Worm (Caenorhabditis elegans) whole organism, young adult: ENCODE results near the gene C04C3.4.
A peak's percentile ranks its signal among the peaks of the same experiment; 100 is the strongest.

Experiments used
- B0019.2 ChIP-seq: fragments of 200-800 bp; sonication (Bioruptor generic); conservative IDR thresholded peaks from 2 replicates; pipeline ENCODE4 v1.3.6; 2022; ENCODE audit warnings: missing genetic modification reagents, missing genetic modification characterization, missing compliant biosample characterization
- B0035.1 ChIP-seq: sonication (generic microtip); optimal IDR thresholded peaks from 2 replicates; lab custom pipeline; 2016; ENCODE audit warnings: missing genetic modification characterization, mild to moderate bottlenecking, missing compliant biosample characterization, missing genotype, missing genetic modification reagents
- B0336.3 ChIP-seq: fragments of 200-800 bp; sonication (Bioruptor generic); IDR thresholded peaks from 2 replicates; pipeline ENCODE4 v1.3.6; 2022; ENCODE audit warnings: missing genetic modification characterization, missing compliant biosample characterization
- F52B5.7 ChIP-seq: sonication (generic microtip); optimal IDR thresholded peaks from 2 replicates; lab custom pipeline; 2016; ENCODE audit warnings: mild to moderate bottlenecking, missing genetic modification characterization, missing compliant biosample characterization
- K11D2.4 ChIP-seq: fragments of 200-800 bp; sonication (Bioruptor generic); IDR thresholded peaks from 2 replicates; pipeline ENCODE4 v1.3.6; 2022; ENCODE audit warnings: missing genetic modification reagents, missing genetic modification characterization, missing compliant biosample characterization
- K12H6.12 ChIP-seq: fragments of 200-800 bp; sonication (Bioruptor generic); optimal IDR thresholded peaks from 2 replicates; lab custom pipeline; 2018; ENCODE audit warnings: mild to moderate bottlenecking, missing genetic modification characterization, missing compliant biosample characterization
- Y53G8AR.9 ChIP-seq: fragments of 200-800 bp; sonication (Bioruptor generic); conservative IDR thresholded peaks from 2 replicates; pipeline ENCODE4 v1.3.6; 2022; ENCODE audit warnings: missing genetic modification reagents, missing genetic modification characterization, missing compliant biosample characterization
- Y79H2A.3 ChIP-seq: fragments of 200-800 bp; sonication (Bioruptor generic); conservative IDR thresholded peaks from 2 replicates; pipeline ENCODE4 v1.3.6; 2022; ENCODE audit warnings: missing genetic modification reagents, missing genetic modification characterization, missing compliant biosample characterization
- ama-1 ChIP-seq, 3 experiments: fragments of 150-350 bp in 1 of 3; sonication (generic microtip) in 2 of 3; optimal IDR thresholded peaks; 2 replicates each; lab custom pipeline; 2014 to 2018; ENCODE audit warnings: missing biosample characterization in 2 of 3, missing genetic modification characterization in 2 of 3, missing genetic modification reagents in 2 of 3
- atf-7 ChIP-seq: sonication (generic microtip); optimal IDR thresholded peaks from 2 replicates; lab custom pipeline; 2017; ENCODE audit warnings: mild to moderate bottlenecking, missing genetic modification characterization, missing compliant biosample characterization
- attf-6 ChIP-seq: fragments of 200-800 bp; sonication (Bioruptor generic); IDR thresholded peaks from 2 replicates; pipeline ENCODE4 v1.3.6; 2022; ENCODE audit warnings: missing genetic modification reagents, missing genetic modification characterization, missing compliant biosample characterization
- bed-1 ChIP-seq: fragments of 200-800 bp; sonication (Bioruptor generic); IDR thresholded peaks from 2 replicates; pipeline ENCODE4 v1.3.6; 2022; ENCODE audit warnings: missing genetic modification reagents, missing genetic modification characterization, missing compliant biosample characterization
- bed-2 ChIP-seq: fragments of 200-800 bp; sonication (Bioruptor generic); IDR thresholded peaks from 2 replicates; pipeline ENCODE4 v1.3.6; 2022; ENCODE audit warnings: missing genetic modification reagents, missing genetic modification characterization, missing compliant biosample characterization
- cebp-1 ChIP-seq, 2 experiments: fragments of 200-800 bp in 1 of 2; sonication (Bioruptor generic) in 1 of 2; sonication (generic microtip) in 1 of 2; IDR thresholded peaks in 1 of 2; optimal IDR thresholded peaks in 1 of 2; 2 replicates each; pipeline versions ENCODE4 v1.3.6 to Lab custom; 2017 to 2022; ENCODE audit warnings: missing compliant biosample characterization in 2 of 2, missing genetic modification characterization in 2 of 2, mild to moderate bottlenecking in 1 of 2, missing genetic modification reagents in 1 of 2, moderate library complexity in 1 of 2
- ceh-27 ChIP-seq: fragments of 200-800 bp; sonication (Bioruptor generic); optimal IDR thresholded peaks from 2 replicates; lab custom pipeline; 2018; ENCODE audit warnings: mild to moderate bottlenecking, missing genetic modification characterization, moderate library complexity, missing compliant biosample characterization
- ceh-91 ChIP-seq: fragments of 200-800 bp; sonication (Bioruptor generic); IDR thresholded peaks from 2 replicates; pipeline ENCODE4 v1.3.6; 2022; ENCODE audit warnings: missing genetic modification reagents, missing genetic modification characterization, missing compliant biosample characterization
- dox-1 ChIP-seq: fragments of 200-800 bp; sonication (Bioruptor generic); IDR thresholded peaks from 2 replicates; pipeline ENCODE4 v1.3.6; 2022; ENCODE audit warnings: missing genetic modification reagents, missing genetic modification characterization, missing compliant biosample characterization
- dpl-1 ChIP-seq: fragments of 150-350 bp; optimal IDR thresholded peaks from 2 replicates; lab custom pipeline; 2014; ENCODE audit warnings: missing biosample characterization, missing genetic modification reagents, missing genetic modification characterization
- egrh-3 ChIP-seq: fragments of 200-800 bp; sonication (Bioruptor generic); IDR thresholded peaks from 2 replicates; pipeline ENCODE4 v1.3.6; 2022; ENCODE audit warnings: missing genetic modification reagents, missing genetic modification characterization, missing compliant biosample characterization
- hmg-1.2 ChIP-seq: fragments of 200-800 bp; sonication (Bioruptor generic); IDR thresholded peaks from 2 replicates; pipeline ENCODE4 v1.3.6; 2022; ENCODE audit warnings: missing genetic modification reagents, missing genetic modification characterization, missing compliant biosample characterization
- lin-35 ChIP-seq, 3 experiments: fragments of 150-350 bp in 2 of 3; sonication (generic microtip) in 1 of 3; optimal IDR thresholded peaks; 2 replicates each; lab custom pipeline; 2014 to 2018; ENCODE audit warnings: missing biosample characterization in 3 of 3, missing genetic modification characterization in 3 of 3, missing genetic modification reagents in 3 of 3
- lin-54 ChIP-seq: fragments of 200-800 bp; sonication (Bioruptor generic); optimal IDR thresholded peaks from 2 replicates; lab custom pipeline; 2018; ENCODE audit warnings: mild to moderate bottlenecking, missing genetic modification characterization, missing compliant biosample characterization
- lsl-1 ChIP-seq: fragments of 200-800 bp; sonication (Bioruptor generic); optimal IDR thresholded peaks from 2 replicates; lab custom pipeline; 2018; ENCODE audit warnings: mild to moderate bottlenecking, missing genetic modification characterization, moderate library complexity, missing compliant biosample characterization
- madf-3 ChIP-seq: fragments of 200-800 bp; sonication (Bioruptor generic); IDR thresholded peaks from 2 replicates; pipeline ENCODE4 v1.3.6; 2022; ENCODE audit warnings: missing genetic modification reagents, missing genetic modification characterization, missing compliant biosample characterization
- mcd-1 ChIP-seq: fragments of 200-800 bp; sonication (Bioruptor generic); IDR thresholded peaks from 2 replicates; pipeline ENCODE4 v1.3.6; 2022; ENCODE audit warnings: missing genetic modification reagents, missing genetic modification characterization, missing compliant biosample characterization
- mes-4 ChIP-seq: sonication (generic microtip); optimal IDR thresholded peaks from 2 replicates; lab custom pipeline; 2016; ENCODE audit warnings: missing genotype, missing genetic modification characterization, missing compliant biosample characterization
- nfya-1 ChIP-seq: sonication (generic microtip); optimal IDR thresholded peaks from 2 replicates; lab custom pipeline; 2017; ENCODE audit warnings: antibody characterized with exemption, missing compliant biosample characterization, missing genetic modification characterization, borderline replicate concordance; ENCODE audit not compliant: insufficient read depth
- nhr-27 ChIP-seq: fragments of 200-800 bp; sonication (Bioruptor generic); optimal IDR thresholded peaks from 2 replicates; lab custom pipeline; 2018; ENCODE audit warnings: mild to moderate bottlenecking, missing genetic modification characterization, moderate library complexity, missing compliant biosample characterization
- nhr-80 ChIP-seq: sonication (generic microtip); optimal IDR thresholded peaks from 2 replicates; lab custom pipeline; 2016; ENCODE audit warnings: missing genetic modification characterization, missing compliant biosample characterization
- nhr-90 ChIP-seq: sonication (generic microtip); optimal IDR thresholded peaks from 2 replicates; lab custom pipeline; 2016; ENCODE audit warnings: missing genotype, mild to moderate bottlenecking, missing genetic modification characterization, missing compliant biosample characterization
- pha-4 ChIP-seq: fragments of 150-350 bp; sonication (generic microtip); optimal IDR thresholded peaks from 2 replicates; lab custom pipeline; 2014; ENCODE audit warnings: missing biosample characterization, missing genetic modification reagents, missing genetic modification characterization
- rcor-1 ChIP-seq: fragments of 200-800 bp; sonication (Bioruptor generic); IDR thresholded peaks from 2 replicates; pipeline ENCODE4 v1.3.6; 2022; ENCODE audit warnings: missing genetic modification reagents, missing genetic modification characterization, missing compliant biosample characterization
- repo-1 ChIP-seq: sonication (generic microtip); optimal IDR thresholded peaks from 2 replicates; lab custom pipeline; 2017; ENCODE audit warnings: mild to moderate bottlenecking, missing genetic modification characterization, missing compliant biosample characterization
- sea-2 ChIP-seq: fragments of 200-800 bp; sonication (Bioruptor generic); IDR thresholded peaks from 2 replicates; pipeline ENCODE4 v1.3.6; 2022; ENCODE audit warnings: missing genetic modification characterization, missing compliant biosample characterization
- snpc-1.1 ChIP-seq: sonication (generic microtip); optimal IDR thresholded peaks from 2 replicates; lab custom pipeline; 2017; ENCODE audit warnings: missing genetic modification characterization, mild to moderate bottlenecking, missing compliant biosample characterization, antibody characterized with exemption, moderate library complexity, missing genotype, missing genetic modification reagents; ENCODE audit not compliant: insufficient read depth
- snpc-1.3 ChIP-seq: sonication (generic microtip); optimal IDR thresholded peaks from 2 replicates; lab custom pipeline; 2017; ENCODE audit warnings: missing genetic modification characterization, mild to moderate bottlenecking, missing compliant biosample characterization, antibody characterized with exemption, moderate library complexity, missing genotype, missing genetic modification reagents; ENCODE audit not compliant: insufficient read depth
- snpc-3.4 ChIP-seq: sonication (generic microtip); optimal IDR thresholded peaks from 2 replicates; lab custom pipeline; 2017; ENCODE audit warnings: missing genetic modification characterization, mild to moderate bottlenecking, missing compliant biosample characterization, antibody characterized with exemption, moderate library complexity, missing genotype, missing genetic modification reagents
- snpc-4 ChIP-seq, 5 experiments: fragments of 150-350 bp in 1 of 5; sonication (generic microtip) in 4 of 5; optimal IDR thresholded peaks; 2 replicates each; lab custom pipeline; 2014 to 2018; ENCODE audit warnings: missing genetic modification characterization in 5 of 5, missing biosample characterization in 3 of 5, antibody characterized with exemption in 2 of 5, mild to moderate bottlenecking in 2 of 5, missing compliant biosample characterization in 2 of 5, missing genotype in 2 of 5, moderate library complexity in 2 of 5, missing genetic modification reagents in 1 of 5
- tbp1 ChIP-seq: fragments of 200-800 bp; sonication (Bioruptor generic); optimal IDR thresholded peaks from 2 replicates; lab custom pipeline; 2018; ENCODE audit warnings: mild to moderate bottlenecking, missing genetic modification characterization, missing compliant biosample characterization
- tlf-1 ChIP-seq: fragments of 200-800 bp; sonication (Bioruptor generic); optimal IDR thresholded peaks from 2 replicates; lab custom pipeline; 2018; ENCODE audit warnings: mild to moderate bottlenecking, missing genetic modification characterization, missing compliant biosample characterization
- unc-130 ChIP-seq: sonication (generic microtip); optimal IDR thresholded peaks from 2 replicates; lab custom pipeline; 2016; ENCODE audit warnings: missing genetic modification reagents, missing genetic modification characterization, missing compliant biosample characterization
- zfh-2 ChIP-seq: fragments of 200-800 bp; sonication (Bioruptor generic); conservative IDR thresholded peaks from 2 replicates; pipeline ENCODE4 v1.3.6; 2022; ENCODE audit warnings: missing genetic modification reagents, missing genetic modification characterization, missing compliant biosample characterization

Gene C04C3.4

ce11 chrIV:3398078-3398477 is 3.9 kb downstream of the C04C3.4 start:
- peak; percentile 50; the same call in 1 of the 2 replicates for TF ChIP-seq egrh-3 (GFP tag; lab: Robert Waterston, UW)
- 0 out of 2 replicates have a peak, but pooled peaks have one; percentile 26 for TF ChIP-seq bed-2 (GFP tag; lab: Robert Waterston, UW)
- TF ChIP-seq zfh-2 (GFP tag; lab: Robert Waterston, UW) = peak; percentile 62; the same call in 1 of the 2 replicates
- no peak for TF ChIP-seq snpc-3.4 (tag; lab: Kevin White, UChicago)
- TF ChIP-seq, all 124 proteins: peak for 3

- TF ChIP-seq nhr-27 (tag; lab: Kevin White, UChicago) (no peak), attf-6 (GFP tag; lab: Robert Waterston, UW) (no peak), Y79H2A.3 (GFP tag; lab: Robert Waterston, UW) (no peak), nfya-1 (no peak), cebp-1 (GFP tag; IDR thresholded peaks at IDR 0.05; lab: Robert Waterston, UW) (no peak), cebp-1 (tag; optimal IDR thresholded peaks at IDR 0.05; lab: Kevin White, UChicago) (peak; percentile 8), snpc-3.4 (tag; lab: Kevin White, UChicago) (no peak), K11D2.4 (GFP tag; lab: Robert Waterston, UW) (no peak), Y53G8AR.9 (GFP tag; lab: Robert Waterston, UW) (no peak), dpl-1 (GFP tag; lab: Kevin White, UChicago) (peak; percentile 25), snpc-1.3 (tag; lab: Kevin White, UChicago) (no peak), sea-2 (GFP tag; lab: Robert Waterston, UW) (no peak), zfh-2 (GFP tag; lab: Robert Waterston, UW) (no peak), B0019.2 (GFP tag; lab: Robert Waterston, UW) (no peak), repo-1 (no peak), lin-54 (GFP tag; lab: Kevin White, UChicago) (no peak), nhr-90 (tag; lab: Kevin White, UChicago) (no peak), F52B5.7 (tag; lab: Kevin White, UChicago) (no peak), nhr-80 (tag; lab: Kevin White, UChicago) (no peak), dox-1 (GFP tag; lab: Robert Waterston, UW) (peak; percentile 56; the same call in 1 of the 2 replicates), hmg-1.2 (GFP tag; lab: Robert Waterston, UW) (peak; percentile 25; the same call in 1 of the 2 replicates), lsl-1 (GFP tag; lab: Kevin White, UChicago) (peak; percentile 78), unc-130 (GFP tag; lab: Kevin White, UChicago) (no peak), rcor-1 (GFP tag; lab: Robert Waterston, UW) (no peak), B0336.3 (no peak), mcd-1 (GFP tag; lab: Robert Waterston, UW) (peak; percentile 65), pha-4 (tag; lab: Kevin White, UChicago) (no peak), ceh-27 (GFP tag; lab: Kevin White, UChicago) (no peak), ama-1 (optimal IDR thresholded peaks at IDR 0.05; lab: Kevin White, UChicago) (no peak), ama-1 (GFP tag; optimal IDR thresholded peaks at IDR 0.05; lab: Kevin White, UChicago) (no peak), tbp1 (GFP tag; lab: Kevin White, UChicago) (peak; percentile 10), egrh-3 (GFP tag; lab: Robert Waterston, UW) (no peak), atf-7 (no peak), K12H6.12 (tag; lab: Kevin White, UChicago) (no peak), snpc-4 (GFP tag; optimal IDR thresholded peaks at IDR 0.05; lab: Kevin White, UChicago) (no peak), snpc-4 (tag; optimal IDR thresholded peaks at IDR 0.05; lab: Kevin White, UChicago) (no peak), B0035.1 (tag; lab: Kevin White, UChicago) (no peak), snpc-1.1 (tag; lab: Kevin White, UChicago) (no peak), madf-3 (no peak), bed-1 (GFP tag; lab: Robert Waterston, UW) (no peak), lin-35 (GFP tag; optimal IDR thresholded peaks at IDR 0.05; lab: Kevin White, UChicago) (no peak), mes-4 (tag; lab: Kevin White, UChicago) (no peak), ceh-91 (GFP tag; lab: Robert Waterston, UW) (no peak), tlf-1 (GFP tag; lab: Kevin White, UChicago) (no peak)
Observed at ce11 chrIV:3399015-3399722, 5.0 kb downstream of the C04C3.4 start, which contains the start of the genes dyf-3 and pdhb-1. dyf-3 (minus strand) TSS chrIV:3399231. pdhb-1 (plus strand) TSS chrIV:3399672.
